Worm (Caenorhabditis elegans) whole organism, mixed stage, embryonic: ENCODE data around the gene xpo-3.

ENCODE experiments used
- M03D4.4 ChIP-seq: sonication (generic microtip); optimal IDR thresholded peaks from 2 replicates; lab custom pipeline; 2017; ENCODE audit warnings: mild to moderate bottlenecking, missing genetic modification characterization, missing compliant biosample characterization
- bed-3 ChIP-seq: fragments of 200-800 bp; sonication (Bioruptor generic); optimal IDR thresholded peaks from 3 replicates; lab custom pipeline; 2018; ENCODE audit warnings: mild to moderate bottlenecking, missing genetic modification characterization, moderate library complexity, missing compliant biosample characterization
- blmp-1 ChIP-seq: fragments of 150-350 bp; optimal IDR thresholded peaks from 2 replicates; lab custom pipeline; 2014; ENCODE audit warnings: missing biosample characterization, missing genetic modification characterization
- ceh-43 ChIP-seq: fragments of 200-800 bp; sonication (Bioruptor generic); optimal IDR thresholded peaks from 2 replicates; lab custom pipeline; 2018; ENCODE audit warnings: mild to moderate bottlenecking, missing genetic modification characterization, moderate library complexity, missing compliant biosample characterization
- ces-1 ChIP-seq: fragments of 150-350 bp; optimal IDR thresholded peaks from 2 replicates; lab custom pipeline; 2014; ENCODE audit warnings: missing biosample characterization, missing genetic modification reagents, missing genetic modification characterization
- cnd-1 ChIP-seq: fragments of 200-800 bp; sonication (Bioruptor generic); optimal IDR thresholded peaks from 2 replicates; lab custom pipeline; 2018; ENCODE audit warnings: mild to moderate bottlenecking, missing genetic modification characterization, missing compliant biosample characterization
- elt-1 ChIP-seq: sonication (generic microtip); optimal IDR thresholded peaks from 2 replicates; lab custom pipeline; 2017; ENCODE audit warnings: missing genetic modification characterization, mild to moderate bottlenecking, missing compliant biosample characterization, antibody characterized with exemption, moderate library complexity, borderline replicate concordance; ENCODE audit not compliant: insufficient read depth
- elt-3 ChIP-seq: fragments of 150-350 bp; optimal IDR thresholded peaks from 2 replicates; lab custom pipeline; 2014; ENCODE audit warnings: missing biosample characterization, missing genetic modification characterization
- flh-1 ChIP-seq: fragments of 200-800 bp; sonication (Bioruptor generic); optimal IDR thresholded peaks from 2 replicates; lab custom pipeline; 2018; ENCODE audit warnings: mild to moderate bottlenecking, missing genetic modification characterization, moderate library complexity, missing compliant biosample characterization
- hlh-1 ChIP-seq: fragments of 150-350 bp; optimal IDR thresholded peaks from 2 replicates; lab custom pipeline; 2014; ENCODE audit warnings: missing biosample characterization, missing genetic modification reagents, missing genetic modification characterization
- lin-13 ChIP-seq: fragments of 150-350 bp; optimal IDR thresholded peaks from 2 replicates; lab custom pipeline; 2014; ENCODE audit warnings: missing biosample characterization, missing genetic modification characterization
- lin-32 ChIP-seq: fragments of 200-800 bp; sonication (Bioruptor generic); optimal IDR thresholded peaks from 2 replicates; lab custom pipeline; 2018; ENCODE audit warnings: mild to moderate bottlenecking, missing genetic modification characterization, missing compliant biosample characterization
- lsy-2 ChIP-seq: fragments of 150-350 bp; optimal IDR thresholded peaks from 2 replicates; lab custom pipeline; 2014; ENCODE audit warnings: missing biosample characterization, missing genetic modification characterization
- mab-5 ChIP-seq: fragments of 150-350 bp; optimal IDR thresholded peaks from 2 replicates; lab custom pipeline; 2014; ENCODE audit warnings: missing biosample characterization, missing genetic modification characterization
- mep-1 ChIP-seq: fragments of 150-350 bp; optimal IDR thresholded peaks from 2 replicates; lab custom pipeline; 2017; ENCODE audit warnings: missing biosample characterization, missing genetic modification reagents, missing genetic modification characterization, inconsistent platforms
- mls-2 ChIP-seq: sonication (generic microtip); optimal IDR thresholded peaks from 2 replicates; lab custom pipeline; 2016; ENCODE audit warnings: mild to moderate bottlenecking, missing genetic modification characterization, moderate library complexity, missing compliant biosample characterization
- nhr-2 ChIP-seq: fragments of 150-350 bp; optimal IDR thresholded peaks from 2 replicates; lab custom pipeline; 2014; ENCODE audit warnings: missing biosample characterization, missing genetic modification characterization
- nhr-237 ChIP-seq: fragments of 150-350 bp; optimal IDR thresholded peaks from 2 replicates; lab custom pipeline; 2014; ENCODE audit warnings: missing biosample characterization, missing genetic modification characterization
- nhr-28 ChIP-seq: fragments of 150-350 bp; optimal IDR thresholded peaks from 2 replicates; lab custom pipeline; 2014; ENCODE audit warnings: missing biosample characterization, missing genetic modification characterization
- pha-4 ChIP-seq: fragments of 150-350 bp; optimal IDR thresholded peaks from 2 replicates; lab custom pipeline; 2018; ENCODE audit warnings: missing biosample characterization, missing genetic modification reagents, missing genetic modification characterization
- sem-2 ChIP-seq: fragments of 200-800 bp; sonication (Bioruptor generic); optimal IDR thresholded peaks from 2 replicates; lab custom pipeline; 2018; ENCODE audit warnings: mild to moderate bottlenecking, missing genetic modification characterization, missing compliant biosample characterization
- snpc-4 ChIP-seq: fragments of 150-350 bp; optimal IDR thresholded peaks from 2 replicates; lab custom pipeline; 2014; ENCODE audit warnings: missing biosample characterization, missing genetic modification characterization
- sptf-1 ChIP-seq: sonication (generic microtip); optimal IDR thresholded peaks from 2 replicates; lab custom pipeline; 2017; ENCODE audit warnings: mild to moderate bottlenecking, missing genetic modification characterization, moderate library complexity, missing compliant biosample characterization
- unc-120 ChIP-seq: sonication (generic microtip); optimal IDR thresholded peaks from 2 replicates; lab custom pipeline; 2017; ENCODE audit warnings: missing genetic modification characterization, missing compliant biosample characterization; ENCODE audit not compliant: poor library complexity, severe bottlenecking
- unc-39 ChIP-seq: fragments of 150-350 bp; optimal IDR thresholded peaks from 2 replicates; lab custom pipeline; 2014; ENCODE audit warnings: missing biosample characterization, missing genetic modification characterization
- unc-62 ChIP-seq: fragments of 150-350 bp; optimal IDR thresholded peaks from 2 replicates; lab custom pipeline; 2014; ENCODE audit warnings: missing biosample characterization, missing genetic modification reagents, missing genetic modification characterization
- zip-8 ChIP-seq: fragments of 150-350 bp; optimal IDR thresholded peaks from 2 replicates; lab custom pipeline; 2014; ENCODE audit warnings: missing biosample characterization, missing genetic modification characterization
- ztf-11 ChIP-seq: fragments of 150-350 bp; optimal IDR thresholded peaks from 2 replicates; lab custom pipeline; 2014; ENCODE audit warnings: missing biosample characterization, missing genetic modification characterization

The xpo-3 gene

DNA sequence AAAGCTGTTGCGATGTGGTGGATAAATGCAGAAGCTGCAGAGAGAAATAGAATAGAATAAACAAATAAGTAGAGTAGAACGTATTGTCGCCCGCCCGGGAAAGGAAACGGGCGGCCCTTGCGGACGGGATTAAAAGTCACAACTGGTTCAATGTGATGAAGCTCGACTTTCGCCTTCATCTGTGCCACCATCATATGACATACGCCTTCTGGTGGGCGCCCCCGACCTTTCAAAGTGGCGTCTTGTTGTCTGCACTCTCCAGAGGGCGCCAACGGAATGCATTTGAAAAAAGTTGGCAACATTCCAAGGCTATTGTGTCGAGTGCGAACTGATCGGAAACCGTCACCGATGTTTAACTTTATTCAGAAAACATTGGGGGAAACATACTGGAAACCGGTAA, 19.4 kb upstream of the xpo-3 start:
- TF ChIP-seq nhr-2 (tag; lab: Kevin White, UChicago): no peak
- no peak for TF ChIP-seq mab-5 (tag; lab: Kevin White, UChicago)
- TF ChIP-seq pha-4 (tag; lab: Kevin White, UChicago): no peak
- no peak for TF ChIP-seq nhr-28
- TF ChIP-seq bed-3 (GFP tag; lab: Kevin White, UChicago): no peak
- TF ChIP-seq unc-62 (GFP tag; lab: Kevin White, UChicago): no peak
- TF ChIP-seq cnd-1: no peak
- TF ChIP-seq M03D4.4: no peak
- TF ChIP-seq unc-120 (tag; lab: Kevin White, UChicago): no peak
- TF ChIP-seq lsy-2 (tag; lab: Kevin White, UChicago): no peak
- TF ChIP-seq, all 35 proteins: peak for 0

- TF ChIP-seq hlh-1 (tag; lab: Kevin White, UChicago): no peak
- TF ChIP-seq unc-120 (tag; lab: Kevin White, UChicago): no peak
- TF ChIP-seq unc-62 (GFP tag; lab: Kevin White, UChicago): no peak
- no peak for TF ChIP-seq ces-1 (GFP tag; lab: Kevin White, UChicago)
- no peak for TF ChIP-seq blmp-1
- TF ChIP-seq snpc-4 (tag; lab: Kevin White, UChicago): no peak
- no peak for TF ChIP-seq mep-1 (tag; lab: Kevin White, UChicago)
- TF ChIP-seq flh-1 (GFP tag; lab: Kevin White, UChicago): no peak
- TF ChIP-seq lin-32 (GFP tag; lab: Kevin White, UChicago): no peak
- no peak for TF ChIP-seq sptf-1 (tag; lab: Kevin White, UChicago)
- no peak for TF ChIP-seq nhr-237
- TF ChIP-seq bed-3 (GFP tag; lab: Kevin White, UChicago): no peak
- no peak for TF ChIP-seq elt-1 (tag; lab: Kevin White, UChicago)
- TF ChIP-seq nhr-28: no peak
- TF ChIP-seq nhr-2 (tag; lab: Kevin White, UChicago): no peak
Observed at ce11 chrIV:7940919-7941318, 17.1 kb upstream of the xpo-3 start, which contains the start of gene exc-9. Gene exc-9 (minus strand): TSS chrIV:7941019.

- TF ChIP-seq elt-3: no peak
- no peak for TF ChIP-seq flh-1 (GFP tag; lab: Kevin White, UChicago)
- no peak for TF ChIP-seq lsy-2 (tag; lab: Kevin White, UChicago)
- TF ChIP-seq mls-2 (tag; lab: Kevin White, UChicago): no peak
- TF ChIP-seq unc-120 (tag; lab: Kevin White, UChicago): no peak
- no peak for TF ChIP-seq sem-2
- no peak for TF ChIP-seq snpc-4 (tag; lab: Kevin White, UChicago)
- TF ChIP-seq sptf-1 (tag; lab: Kevin White, UChicago): no peak
- TF ChIP-seq pha-4 (tag; lab: Kevin White, UChicago): no peak
- no peak for TF ChIP-seq ztf-11 (tag; lab: Kevin White, UChicago)
- TF ChIP-seq bed-3 (GFP tag; lab: Kevin White, UChicago): no peak
- no peak for TF ChIP-seq mab-5 (tag; lab: Kevin White, UChicago)
- TF ChIP-seq zip-8 (tag; lab: Kevin White, UChicago): no peak
- no peak for TF ChIP-seq nhr-237
- TF ChIP-seq lin-13 (tag; lab: Kevin White, UChicago): no peak
Observed at ce11 chrIV:7938834-7939233, 15.0 kb upstream of the xpo-3 start, which contains the start of gene F20D12.7. Gene F20D12.7 (minus strand): TSS chrIV:7938934.

ce11 chrIV:7933733-7934132, 9.9 kb upstream of the xpo-3 start, which contains the start of gene bbs-2:
Gene bbs-2 (plus strand): TSS chrIV:7934033.
- TF ChIP-seq unc-120 (tag; lab: Kevin White, UChicago): no peak
- no peak for TF ChIP-seq bed-3 (GFP tag; lab: Kevin White, UChicago)
- TF ChIP-seq lsy-2 (tag; lab: Kevin White, UChicago): no peak
- no peak for TF ChIP-seq nhr-28
- no peak for TF ChIP-seq blmp-1
- TF ChIP-seq lin-13 (tag; lab: Kevin White, UChicago): no peak
- no peak for TF ChIP-seq ceh-43 (GFP tag; lab: Kevin White, UChicago)
- TF ChIP-seq cnd-1: no peak
- TF ChIP-seq hlh-1 (tag; lab: Kevin White, UChicago): no peak
- no peak for TF ChIP-seq nhr-237

- no peak for TF ChIP-seq bed-3 (GFP tag; lab: Kevin White, UChicago)
- no peak for TF ChIP-seq sptf-1 (tag; lab: Kevin White, UChicago)
- no peak for TF ChIP-seq unc-39
- TF ChIP-seq lin-32 (GFP tag; lab: Kevin White, UChicago): no peak
- TF ChIP-seq pha-4 (tag; lab: Kevin White, UChicago): no peak
- no peak for TF ChIP-seq nhr-237
- TF ChIP-seq zip-8 (tag; lab: Kevin White, UChicago): no peak
Observed at ce11 chrIV:7931873-7932272, 8.0 kb upstream of the xpo-3 start.
